Fruit fly (Drosophila melanogaster) Kc167 (cell line): ENCODE measurements around the gene CG7179.

ENCODE experiments used
- Myc ChIP-seq: fragments of >200 bp; optimal IDR thresholded peaks from 2 replicates; lab custom pipeline; 2017; ENCODE audit warnings: missing external identifiers
- Sin3A ChIP-seq: fragments of >200 bp; optimal IDR thresholded peaks from 2 replicates; lab custom pipeline; 2018; ENCODE audit warnings: missing external identifiers
- h ChIP-seq: fragments of >200 bp; optimal IDR thresholded peaks from 3 replicates; lab custom pipeline; 2018; ENCODE audit warnings: missing external identifiers
- insv ChIP-seq: fragments of >200 bp; optimal IDR thresholded peaks from 3 replicates; lab custom pipeline; 2018; ENCODE audit warnings: missing external identifiers
- psq ChIP-seq: fragments of >200 bp; optimal IDR thresholded peaks from 2 replicates; lab custom pipeline; 2017; ENCODE audit warnings: missing external identifiers
- ttk ChIP-seq: sonication (Bioruptor generic); optimal IDR thresholded peaks from 2 replicates; lab custom pipeline; 2017; ENCODE audit warnings: missing external identifiers

The CG7179 gene

DNA sequence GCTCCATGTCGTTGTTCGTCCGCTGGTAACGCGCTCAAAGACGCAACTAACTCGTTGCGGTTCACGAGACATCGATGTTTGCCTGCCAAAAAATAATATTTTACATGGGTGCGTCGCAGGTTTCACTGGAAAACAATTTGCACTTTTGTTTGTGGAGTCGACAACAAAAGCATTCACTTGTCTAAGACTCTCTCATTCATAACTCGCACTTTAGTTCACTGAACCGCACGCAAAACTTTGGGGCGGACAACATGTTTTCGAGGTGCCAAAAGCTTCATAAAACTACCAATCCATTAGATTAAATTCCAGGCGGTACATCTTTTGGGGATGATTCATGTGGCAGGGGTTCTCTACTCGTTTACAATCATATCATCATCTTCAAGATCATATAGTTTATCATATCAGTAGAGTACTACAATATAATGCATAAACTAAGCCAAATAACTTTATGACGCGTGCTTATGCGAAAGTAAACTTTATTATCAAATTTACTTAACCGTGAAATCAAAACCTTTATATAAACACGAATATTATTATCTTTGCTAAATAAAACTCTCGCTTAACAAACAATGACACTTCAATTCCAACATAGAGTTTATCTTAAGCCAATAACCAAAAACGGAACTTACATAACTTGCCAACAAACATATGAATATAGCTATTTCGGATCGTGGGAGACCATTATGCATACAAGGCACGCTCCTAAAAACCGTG lies at the start of gene CG7179:
TSS of gene CG7179 (minus strand) at position 51 of the 714 bp plus-strand sequence.
- TF ChIP-seq insv (lab: Kevin White, UChicago) (no peak), ttk (lab: Kevin White, UChicago) (no peak), Sin3A (lab: Kevin White, UChicago) (no peak), h (lab: Kevin White, UChicago) (no peak), Myc (lab: Kevin White, UChicago) (no peak), psq (lab: Kevin White, UChicago) (no peak)

DNA sequence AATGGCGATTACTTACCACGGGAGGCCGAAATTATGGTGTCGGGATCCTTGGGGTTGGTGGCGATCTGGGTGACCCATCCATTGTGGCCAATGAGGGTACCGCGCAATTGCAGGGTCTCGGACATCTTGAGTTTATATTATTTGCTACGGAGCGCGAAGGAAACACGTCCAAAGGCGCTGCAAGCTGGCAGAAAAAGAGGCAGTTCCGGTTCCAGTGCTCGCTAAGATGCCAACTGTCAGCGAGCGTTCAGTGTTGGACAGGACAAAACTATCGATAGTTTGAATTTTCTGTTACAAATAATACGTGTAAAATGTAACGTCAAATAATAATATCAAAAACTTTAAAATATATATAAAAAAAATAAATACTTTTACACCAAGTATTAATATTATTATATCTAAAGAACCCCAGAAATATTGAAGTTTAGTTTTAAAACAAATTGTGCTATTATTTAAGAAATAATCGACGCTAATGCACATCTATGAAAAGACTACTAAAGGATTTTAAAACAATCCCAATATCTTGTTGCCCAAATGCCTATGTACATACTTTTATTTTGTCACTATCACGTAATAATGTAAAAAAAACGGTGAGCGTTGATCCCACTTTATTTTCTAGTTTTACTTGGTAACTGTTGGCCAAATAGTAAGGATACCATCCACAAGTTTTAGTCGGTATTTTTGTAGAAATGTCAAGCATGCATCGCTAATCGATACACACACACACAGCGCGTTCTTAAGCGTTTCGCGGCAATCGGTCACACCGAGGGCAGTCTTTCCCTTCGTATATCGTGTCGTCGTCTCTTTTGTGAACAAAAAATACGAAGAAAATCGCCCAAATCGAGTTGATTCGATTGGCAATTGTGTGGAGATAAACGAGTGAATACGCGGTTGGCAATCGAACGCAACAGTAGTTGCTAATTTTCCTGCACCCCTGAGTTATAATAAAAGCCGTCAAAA lies 49.5 kb upstream of the CG7179 start, which contains the start of the genes Rack1 and mts:
TSS of gene Rack1 (minus strand) at position 271 of the 960 bp plus-strand sequence.
TSS of gene mts (plus strand) at position 606 of the 960 bp plus-strand sequence.
- TF ChIP-seq Sin3A (lab: Kevin White, UChicago), result no peak
- no peak for TF ChIP-seq insv (lab: Kevin White, UChicago)
- TF ChIP-seq Myc (lab: Kevin White, UChicago), result no peak
- TF ChIP-seq ttk (lab: Kevin White, UChicago), result no peak

DNA sequence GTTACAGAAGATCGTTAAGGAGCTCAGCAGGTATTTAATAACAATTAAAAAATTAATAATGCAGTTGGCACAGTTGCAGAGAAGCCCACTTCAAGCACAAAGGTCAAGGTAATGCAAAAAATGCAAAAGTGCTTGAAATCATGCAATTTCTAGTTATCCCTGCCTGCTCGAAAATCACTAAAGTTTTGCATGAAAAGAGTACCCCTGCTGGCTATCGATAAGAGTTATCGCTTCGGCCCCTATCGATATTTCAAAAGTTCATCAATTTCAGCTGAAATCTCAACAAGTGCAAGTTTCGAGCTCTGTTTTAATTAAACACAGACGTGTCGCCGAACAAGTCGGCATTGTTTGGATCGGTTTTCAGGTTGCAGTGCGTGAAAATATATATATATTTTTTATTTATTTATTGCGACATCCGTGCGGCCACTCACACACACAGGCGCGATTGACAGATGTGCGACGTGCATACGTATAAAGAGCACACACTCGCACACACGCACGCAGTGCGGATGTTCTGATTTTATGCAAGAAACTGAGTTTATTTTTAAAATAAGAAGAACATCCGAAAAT lies 43.5 kb upstream of the CG7179 start:
- TF ChIP-seq h (lab: Kevin White, UChicago) (no peak), psq (lab: Kevin White, UChicago) (no peak), Sin3A (lab: Kevin White, UChicago) (no peak), ttk (lab: Kevin White, UChicago) (no peak), Myc (lab: Kevin White, UChicago) (no peak), insv (lab: Kevin White, UChicago) (no peak)

- TF ChIP-seq ttk (lab: Kevin White, UChicago) (no peak), h (lab: Kevin White, UChicago) (no peak), insv (lab: Kevin White, UChicago) (no peak), Sin3A (lab: Kevin White, UChicago) (no peak), Myc (lab: Kevin White, UChicago) (no peak), psq (lab: Kevin White, UChicago) (no peak)
Observed at dm6 chr2L:7820851-7821250, 43.0 kb upstream of the CG7179 start, which contains the start of gene CG7115. Gene CG7115, plus strand, starts transcription at chr2L:7821151.

dm6 chr2L:7820408-7820807 lies 42.6 kb upstream of the CG7179 start:
- TF ChIP-seq ttk (lab: Kevin White, UChicago) (no peak), Myc (lab: Kevin White, UChicago) (no peak), Sin3A (lab: Kevin White, UChicago) (no peak), h (lab: Kevin White, UChicago) (no peak), psq (lab: Kevin White, UChicago) (no peak), insv (lab: Kevin White, UChicago) (no peak)

DNA sequence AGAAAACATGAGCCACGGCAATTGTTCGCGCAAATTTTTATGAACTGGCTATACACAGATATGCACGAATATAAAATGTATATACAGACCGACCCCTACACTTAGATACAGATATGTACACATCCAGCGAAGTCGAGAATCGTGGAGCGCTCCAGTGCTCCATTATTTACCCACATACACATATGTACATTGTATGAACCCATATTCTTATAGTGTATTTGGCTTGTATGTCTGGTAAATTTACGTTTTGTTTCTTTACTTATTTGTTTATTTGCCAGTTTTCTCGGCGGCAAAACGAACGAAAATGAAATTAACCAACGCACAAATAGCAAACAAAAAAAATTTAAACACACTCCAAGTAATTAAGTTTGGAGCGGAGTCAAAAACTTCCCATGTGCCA lies 35.5 kb upstream of the CG7179 start:
- TF ChIP-seq h (lab: Kevin White, UChicago) (no peak), psq (lab: Kevin White, UChicago) (no peak)

DNA sequence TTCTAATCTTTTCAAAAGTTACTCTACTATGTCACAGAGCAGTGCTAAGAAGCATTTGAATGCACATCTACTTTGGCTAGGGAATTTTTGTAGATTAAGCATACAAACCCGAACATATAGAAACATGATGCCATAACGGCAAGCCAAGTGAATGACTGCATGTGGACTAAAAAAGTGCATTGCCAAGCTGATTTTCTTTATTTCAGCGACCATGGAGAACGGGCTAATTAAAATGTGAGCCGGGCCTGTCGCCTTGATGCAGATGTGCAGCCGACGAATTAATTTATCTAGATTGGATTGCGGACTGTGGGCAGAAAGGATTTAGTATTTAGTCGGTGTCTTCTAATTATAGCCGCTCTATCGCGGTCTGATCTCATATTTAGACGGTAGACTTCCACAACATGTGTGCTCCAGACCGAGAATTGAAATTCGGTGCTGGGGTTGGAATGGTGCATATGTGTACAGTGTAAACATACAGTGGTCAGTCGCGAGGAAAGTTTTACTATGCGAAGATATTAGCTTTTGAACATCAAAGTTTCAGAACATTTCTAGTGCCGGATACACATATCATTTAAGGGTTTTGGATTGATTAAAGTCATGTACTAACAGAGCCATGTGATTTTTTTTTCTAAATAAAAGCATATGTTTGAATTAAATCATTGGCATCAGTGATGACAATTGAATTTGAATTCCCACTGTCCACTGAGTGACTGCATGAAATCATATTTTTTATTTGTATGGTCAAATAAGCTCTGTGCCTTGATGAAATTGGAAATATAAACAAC lies 34.9 kb upstream of the CG7179 start:
- TF ChIP-seq ttk (lab: Kevin White, UChicago) (no peak), psq (lab: Kevin White, UChicago) (no peak), insv (lab: Kevin White, UChicago) (no peak), Myc (lab: Kevin White, UChicago) (no peak), Sin3A (lab: Kevin White, UChicago) (no peak), h (lab: Kevin White, UChicago) (no peak)

DNA sequence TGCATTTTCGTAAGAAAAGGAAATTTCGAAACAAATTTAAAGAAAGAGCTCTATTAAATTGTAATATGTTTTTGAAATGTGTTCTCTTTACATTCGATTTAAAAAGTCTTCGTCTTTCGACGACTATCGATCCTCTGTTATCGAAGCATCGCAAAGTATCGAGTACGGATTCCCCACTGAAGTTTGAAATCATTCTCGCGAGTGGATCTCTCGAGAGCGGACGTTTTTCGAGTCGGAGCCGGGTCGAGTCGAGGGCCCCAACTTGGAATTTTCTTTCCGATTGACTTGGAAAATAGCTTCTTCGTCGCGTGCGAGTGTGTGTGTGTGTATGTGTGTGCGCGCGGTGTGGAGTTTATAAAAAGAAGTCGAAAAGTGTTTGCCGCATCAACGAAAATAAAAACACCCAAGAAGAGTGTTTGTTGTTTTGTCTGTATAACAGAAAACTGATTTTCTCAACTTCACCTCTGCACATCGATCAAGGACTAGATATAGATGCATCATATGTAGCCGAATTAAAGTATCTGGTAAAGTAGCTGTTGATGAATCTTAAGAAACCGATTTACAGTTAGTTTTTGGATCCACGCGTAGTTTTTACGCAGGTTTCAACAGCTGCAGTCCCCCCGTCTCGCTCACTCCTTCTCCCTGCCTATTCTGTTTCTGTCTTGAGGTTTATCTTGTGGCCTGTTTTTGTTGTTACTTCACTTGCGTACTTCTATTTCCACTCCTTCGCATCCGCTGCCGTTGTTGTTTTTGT lies 33.6 kb upstream of the CG7179 start, which contains the start of gene LanB1:
TSS of gene LanB1 (plus strand) at position 190 of the 754 bp plus-strand sequence.
- TF ChIP-seq Sin3A (lab: Kevin White, UChicago) (no peak), Myc (lab: Kevin White, UChicago) (no peak), ttk (lab: Kevin White, UChicago) (no peak), psq (lab: Kevin White, UChicago) (no peak), insv (lab: Kevin White, UChicago) (no peak), h (lab: Kevin White, UChicago) (no peak)

DNA sequence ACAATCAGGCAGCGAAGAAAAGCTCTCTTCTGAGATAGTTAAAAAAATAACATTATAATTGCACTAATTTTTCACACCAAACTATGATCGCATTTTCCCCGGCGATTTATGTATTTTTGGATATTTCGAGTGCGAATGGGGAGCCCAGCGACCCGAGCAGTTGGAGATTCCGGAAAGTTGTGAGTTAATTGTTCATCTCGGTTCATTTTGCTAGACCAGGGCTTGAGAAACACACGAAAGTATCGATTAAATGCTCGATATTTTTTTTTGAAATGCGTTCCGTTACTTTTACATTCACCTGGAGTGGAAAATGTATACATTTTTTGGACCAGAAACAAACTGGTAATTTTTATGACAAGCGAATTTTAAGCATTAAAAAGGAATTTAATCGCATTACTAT lies 32.7 kb upstream of the CG7179 start, which contains the start of gene Cdc14:
TSS of gene Cdc14 (minus strand) at position 185 of the 400 bp plus-strand sequence.
- TF ChIP-seq psq (lab: Kevin White, UChicago), result no peak
- no peak for TF ChIP-seq h (lab: Kevin White, UChicago)
- no peak for TF ChIP-seq Myc (lab: Kevin White, UChicago)
- TF ChIP-seq ttk (lab: Kevin White, UChicago), result no peak
- TF ChIP-seq insv (lab: Kevin White, UChicago), result no peak
- no peak for TF ChIP-seq Sin3A (lab: Kevin White, UChicago)
